Fruit fly (Drosophila melanogaster): ENCODE measurements around the gene FER.

The FER gene

dm6 chr3R:9428988-9429387 lies 34.6 kb upstream of the FER start (continued):
- peak; percentile 64 for TF ChIP-seq CG3281 (GFP tag; optimal IDR thresholded peaks at IDR 0.05)
- peak; percentile 67 for TF ChIP-seq ind (GFP tag; optimal IDR thresholded peaks at IDR 0.05)
- peak; percentile 50 for TF ChIP-seq fu2 (GFP tag; optimal IDR thresholded peaks at IDR 0.05)
- peak; percentile 64 for TF ChIP-seq HLH54F (GFP tag; optimal IDR thresholded peaks at IDR 0.05)
- peak; percentile 34 for TF ChIP-seq jumu (GFP tag; optimal IDR thresholded peaks at IDR 0.05)
- no peak for TF ChIP-seq gsb (GFP tag; IDR thresholded peaks at IDR 0.05)
- TF ChIP-seq schlank (tag; optimal IDR thresholded peaks at IDR 0.05): peak; percentile 72
- TF ChIP-seq dm (GFP tag; optimal IDR thresholded peaks at IDR 0.05): peak; percentile 51
- TF ChIP-seq CG18476 (GFP tag; optimal IDR thresholded peaks at IDR 0.05): peak; percentile 20
- peak; percentile 72 for TF ChIP-seq ems (GFP tag; optimal IDR thresholded peaks at IDR 0.05)
- TF ChIP-seq tna (GFP tag; IDR thresholded peaks at IDR 0.05; ENCODE audit: partially characterized antibody): no peak
- peak; percentile 55 for TF ChIP-seq bab2 (GFP tag; optimal IDR thresholded peaks at IDR 0.05)
- TF ChIP-seq zfh2 (GFP tag; optimal IDR thresholded peaks at IDR 0.05): peak; percentile 53
- TF ChIP-seq ewg (GFP tag; optimal IDR thresholded peaks at IDR 0.05): no peak
- peak; percentile 73 for TF ChIP-seq CG32532 (GFP tag; IDR thresholded peaks at IDR 0.05)
- no peak for TF ChIP-seq CG9876 (GFP tag; optimal IDR thresholded peaks at IDR 0.05)
- TF ChIP-seq Ada2b (GFP tag; IDR thresholded peaks at IDR 0.05): peak; percentile 66
- TF ChIP-seq Hr78 (GFP tag; optimal IDR thresholded peaks at IDR 0.05): peak in 1 of 2 experiments; percentile 58
- peak; percentile 86 for TF ChIP-seq slbo (GFP tag; IDR thresholded peaks at IDR 0.05)
- peak; percentile 19 for TF ChIP-seq CG3065 (GFP tag; optimal IDR thresholded peaks at IDR 0.05)
- peak; percentile 50 for TF ChIP-seq CG10274 (GFP tag; optimal IDR thresholded peaks at IDR 0.05)
- peak; percentile 51 for TF ChIP-seq CG8944 (GFP tag; optimal IDR thresholded peaks at IDR 0.05)
- TF ChIP-seq CG5953 (GFP tag; IDR thresholded peaks at IDR 0.05): peak; percentile 67; the same call in 1 of the 2 replicates
- peak; percentile 84 for TF ChIP-seq ci (GFP tag; IDR thresholded peaks at IDR 0.05)
- TF ChIP-seq CG17359 (tag; optimal IDR thresholded peaks at IDR 0.05): peak; percentile 80
- peak; percentile 82 for TF ChIP-seq CG15269 (tag; optimal IDR thresholded peaks at IDR 0.05)
- TF ChIP-seq fd96Cb (tag; optimal IDR thresholded peaks at IDR 0.05): peak; percentile 41
- TF ChIP-seq CG5245 (GFP tag; optimal IDR thresholded peaks at IDR 0.05): peak; percentile 31
- TF ChIP-seq lilli (GFP tag; optimal IDR thresholded peaks at IDR 0.05): peak; percentile 86
- peak; percentile 4 for TF ChIP-seq nom (GFP tag; optimal IDR thresholded peaks at IDR 0.05)
- no peak for TF ChIP-seq Ravus (GFP tag; IDR thresholded peaks at IDR 0.05)
- TF ChIP-seq CG6272 (GFP tag; IDR thresholded peaks at IDR 0.05): peak; percentile 19; the same call in 1 of the 2 replicates
- peak; percentile 78 for TF ChIP-seq NFAT (GFP tag; IDR thresholded peaks at IDR 0.05)
- TF ChIP-seq Antp (GFP tag; optimal IDR thresholded peaks at IDR 0.05): peak; percentile 49
- peak; percentile 57 for TF ChIP-seq maf-S (GFP tag; optimal IDR thresholded peaks at IDR 0.05)
- TF ChIP-seq Hey (tag; optimal IDR thresholded peaks at IDR 0.05): peak; percentile 49
- TF ChIP-seq CG13424 (tag; optimal IDR thresholded peaks at IDR 0.05): peak; percentile 78
- peak; percentile 63 for TF ChIP-seq CG9609 (GFP tag; optimal IDR thresholded peaks at IDR 0.05)
- TF ChIP-seq CG14965 (GFP tag; optimal IDR thresholded peaks at IDR 0.05; ENCODE audit: borderline replicate concordance): no peak
- TF ChIP-seq tin (GFP tag; optimal IDR thresholded peaks at IDR 0.05): peak; percentile 39
- TF ChIP-seq p53 (GFP tag; optimal IDR thresholded peaks at IDR 0.05): no peak
- TF ChIP-seq HmgD (GFP tag; optimal IDR thresholded peaks at IDR 0.05): no peak
- TF ChIP-seq Ets97D (GFP tag; optimal IDR thresholded peaks at IDR 0.05): no peak
- TF ChIP-seq Six4 (GFP tag; optimal IDR thresholded peaks at IDR 0.05): peak; percentile 34
- TF ChIP-seq Sin3A (optimal IDR thresholded peaks at IDR 0.05): no peak
- TF ChIP-seq CG10979 (tag; optimal IDR thresholded peaks at IDR 0.05): peak; percentile 42
- no peak for TF ChIP-seq chinmo (GFP tag; IDR thresholded peaks at IDR 0.05; ENCODE audit: partially characterized antibody)
- TF ChIP-seq phol (tag; optimal IDR thresholded peaks at IDR 0.05): peak; percentile 31
- TF ChIP-seq CG8089 (GFP tag; optimal IDR thresholded peaks at IDR 0.05): peak; percentile 40
- no peak for TF ChIP-seq Dll (GFP tag; IDR thresholded peaks at IDR 0.05; ENCODE audit: partially characterized antibody)
- TF ChIP-seq E2f2 (GFP tag; IDR thresholded peaks at IDR 0.05): peak; percentile 35; the same call in 1 of the 2 replicates
- peak; percentile 50 for TF ChIP-seq CG1792 (GFP tag; optimal IDR thresholded peaks at IDR 0.05)

Data from whole organism, embryonic.